Fruit fly (Drosophila melanogaster) whole organism, wandering third instar larva: ENCODE measurements around the gene Snr1.

Experiments
- fru ChIP-seq: fragments of 200-800 bp; sonication (Bioruptor generic); optimal IDR thresholded peaks from 3 replicates; lab custom pipeline; 2016; ENCODE audit warnings: missing biosample characterization, mild to moderate bottlenecking, missing genetic modification characterization
- psq ChIP-seq: fragments of 200-800 bp; sonication (Bioruptor generic); optimal IDR thresholded peaks from 3 replicates; lab custom pipeline; 2017; ENCODE audit warnings: missing biosample characterization, mild to moderate bottlenecking, missing genetic modification characterization, moderate library complexity

- TF ChIP-seq fru (GFP tag; lab: Kevin White, UChicago) = no peak
- no peak for TF ChIP-seq psq (GFP tag; lab: Kevin White, UChicago)
Observed at dm6 chr3R:5438750-5439149, 32.0 kb upstream of the Snr1 start.
